Worm (Caenorhabditis elegans) whole organism, L4 larva: ENCODE results near the gene Y73B6BL.22.

Experiments used
- F44E2.7 ChIP-seq: fragments of 200-800 bp; sonication (Bioruptor generic); IDR thresholded peaks from 2 replicates; pipeline ENCODE4 v2.1.2; 2022; ENCODE audit warnings: missing genetic modification characterization, missing compliant biosample characterization
- R02D3.7 ChIP-seq: fragments of 150-350 bp; sonication (generic microtip); optimal IDR thresholded peaks from 3 replicates; lab custom pipeline; 2014; ENCODE audit warnings: missing biosample characterization, missing genetic modification characterization
- Y75B8A.6 ChIP-seq: fragments of 200-800 bp; sonication (Bioruptor generic); IDR thresholded peaks from 2 replicates; pipeline ENCODE4 v1.3.6; 2022; ENCODE audit warnings: missing genetic modification reagents, missing genetic modification characterization, missing compliant biosample characterization
- ZK546.5 ChIP-seq, 2 experiments: sonication (generic microtip); optimal IDR thresholded peaks; 2 replicates each; lab custom pipeline; 2017; ENCODE audit warnings: missing biosample characterization in 2 of 2, missing genetic modification characterization in 2 of 2
- ceh-32 ChIP-seq: sonication (generic microtip); optimal IDR thresholded peaks from 2 replicates; lab custom pipeline; 2016; ENCODE audit warnings: mild to moderate bottlenecking, missing genetic modification characterization, missing compliant biosample characterization; ENCODE audit not compliant: poor library complexity
- ceh-44 ChIP-seq: fragments of 200-800 bp; sonication (Bioruptor generic); IDR thresholded peaks from 2 replicates; pipeline ENCODE4 v1.3.6; 2022; ENCODE audit warnings: missing genetic modification reagents, missing genetic modification characterization, missing compliant biosample characterization
- ceh-82 ChIP-seq: sonication (generic microtip); optimal IDR thresholded peaks from 2 replicates; lab custom pipeline; 2017; ENCODE audit warnings: missing biosample characterization, missing genetic modification characterization
- daf-12 ChIP-seq: fragments of 150-350 bp; optimal IDR thresholded peaks from 2 replicates; lab custom pipeline; 2014; ENCODE audit warnings: missing biosample characterization, missing genetic modification reagents, missing genetic modification characterization
- daf-16 ChIP-seq, 3 experiments: sonication (generic microtip); optimal IDR thresholded peaks; 2 replicates each; lab custom pipeline; 2016 to 2017; ENCODE audit warnings: missing genetic modification characterization in 3 of 3, missing genetic modification reagents in 3 of 3, mild to moderate bottlenecking in 2 of 3, missing compliant biosample characterization in 2 of 3, missing biosample characterization in 1 of 3, moderate library complexity in 1 of 3
- dmd-6 ChIP-seq: fragments of 200-800 bp; sonication (Bioruptor generic); IDR thresholded peaks from 2 replicates; pipeline ENCODE4 v1.3.6; 2022; ENCODE audit warnings: missing genetic modification reagents, missing genetic modification characterization, missing compliant biosample characterization
- dmd-9 ChIP-seq: fragments of 200-800 bp; sonication (Bioruptor generic); IDR thresholded peaks from 2 replicates; pipeline ENCODE4 v1.3.6; 2022; ENCODE audit warnings: missing genetic modification reagents, missing genetic modification characterization, missing compliant biosample characterization
- dve-1 ChIP-seq: sonication (generic microtip); optimal IDR thresholded peaks from 2 replicates; lab custom pipeline; 2017; ENCODE audit warnings: antibody characterized with exemption, mild to moderate bottlenecking, missing genetic modification characterization, missing compliant biosample characterization; ENCODE audit not compliant: insufficient read depth
- egl-43 ChIP-seq: fragments of 200-800 bp; sonication (Bioruptor generic); IDR thresholded peaks from 2 replicates; pipeline ENCODE4 v1.3.6; 2022; ENCODE audit warnings: missing genetic modification reagents, missing genetic modification characterization, missing compliant biosample characterization
- gei-8 ChIP-seq: fragments of 200-800 bp; sonication (Bioruptor generic); optimal IDR thresholded peaks from 2 replicates; lab custom pipeline; 2018; ENCODE audit warnings: mild to moderate bottlenecking, missing genetic modification characterization, missing compliant biosample characterization
- hif-1 ChIP-seq, 2 experiments: sonication (generic microtip); optimal IDR thresholded peaks; 2 replicates each; lab custom pipeline; 2016 to 2017; ENCODE audit warnings: missing compliant biosample characterization in 2 of 2, missing genetic modification characterization in 2 of 2, missing genetic modification reagents in 2 of 2, missing genotype in 2 of 2, mild to moderate bottlenecking in 1 of 2
- hlh-11 ChIP-seq: fragments of 200-800 bp; sonication (Bioruptor generic); optimal IDR thresholded peaks from 2 replicates; lab custom pipeline; 2018; ENCODE audit warnings: mild to moderate bottlenecking, missing genetic modification characterization, missing compliant biosample characterization
- hlh-30 ChIP-seq: sonication (generic microtip); optimal IDR thresholded peaks from 2 replicates; lab custom pipeline; 2017; ENCODE audit warnings: antibody characterized with exemption, mild to moderate bottlenecking, missing genetic modification characterization, missing compliant biosample characterization; ENCODE audit not compliant: insufficient read depth
- hmg-1.1 ChIP-seq: fragments of 200-800 bp; sonication (Bioruptor generic); IDR thresholded peaks from 2 replicates; pipeline ENCODE4 v1.3.6; 2022; ENCODE audit warnings: missing genetic modification reagents, missing genetic modification characterization, missing compliant biosample characterization
- lim-7 ChIP-seq: fragments of 200-800 bp; sonication (Bioruptor generic); IDR thresholded peaks from 2 replicates; pipeline ENCODE4 v1.3.6; 2022; ENCODE audit warnings: missing genetic modification characterization, missing compliant biosample characterization
- lin-1 ChIP-seq: fragments of 200-800 bp; sonication (Bioruptor generic); IDR thresholded peaks from 2 replicates; pipeline ENCODE4 v1.3.6; 2022; ENCODE audit warnings: missing genetic modification reagents, missing genetic modification characterization, missing compliant biosample characterization
- lin-39 ChIP-seq: fragments of 150-350 bp; optimal IDR thresholded peaks from 2 replicates; lab custom pipeline; 2014; ENCODE audit warnings: missing biosample characterization, missing genetic modification reagents, missing genetic modification characterization
- lsy-2 ChIP-seq, 2 experiments: fragments of 150-350 bp in 1 of 2; sonication (generic microtip) in 1 of 2; optimal IDR thresholded peaks; 2 replicates each; lab custom pipeline; 2014 to 2017; ENCODE audit warnings: missing biosample characterization in 2 of 2, missing genetic modification characterization in 2 of 2
- mdl-1 ChIP-seq, 2 experiments: fragments of 150-350 bp in 1 of 2; sonication (generic microtip) in 1 of 2; optimal IDR thresholded peaks; 2 replicates each; lab custom pipeline; 2014 to 2017; ENCODE audit warnings: missing biosample characterization in 2 of 2, missing genetic modification characterization in 2 of 2
- mep-1 ChIP-seq: fragments of 150-350 bp; sonication (generic microtip); optimal IDR thresholded peaks from 3 replicates; lab custom pipeline; 2014; ENCODE audit warnings: missing biosample characterization, missing genetic modification characterization
- nhr-10 ChIP-seq: fragments of 150-350 bp; optimal IDR thresholded peaks from 2 replicates; lab custom pipeline; 2014; ENCODE audit warnings: missing biosample characterization, missing genetic modification characterization
- nhr-25 ChIP-seq: sonication (generic microtip); optimal IDR thresholded peaks from 2 replicates; lab custom pipeline; 2017; ENCODE audit warnings: missing genetic modification characterization, mild to moderate bottlenecking, missing compliant biosample characterization, antibody characterized with exemption, moderate library complexity, borderline replicate concordance; ENCODE audit not compliant: insufficient read depth
- nhr-42 ChIP-seq: fragments of 200-800 bp; sonication (Bioruptor generic); IDR thresholded peaks from 2 replicates; pipeline ENCODE4 v1.3.6; 2022; ENCODE audit warnings: missing genetic modification characterization, missing compliant biosample characterization
- nhr-6 ChIP-seq: fragments of 150-350 bp; optimal IDR thresholded peaks from 2 replicates; lab custom pipeline; 2014; ENCODE audit warnings: missing biosample characterization, missing genetic modification characterization
- nhr-76 ChIP-seq: fragments of 150-350 bp; optimal IDR thresholded peaks from 2 replicates; lab custom pipeline; 2014; ENCODE audit warnings: missing biosample characterization, missing genetic modification characterization
- php-3 ChIP-seq: fragments of 200-800 bp; sonication (Bioruptor generic); IDR thresholded peaks from 2 replicates; pipeline ENCODE4 v1.3.6; 2022; ENCODE audit warnings: missing genetic modification reagents, missing genetic modification characterization, missing compliant biosample characterization
- pqm-1 ChIP-seq: sonication (generic microtip); optimal IDR thresholded peaks from 2 replicates; lab custom pipeline; 2017; ENCODE audit warnings: missing biosample characterization, missing genetic modification characterization
- rbr-2 ChIP-seq: sonication (generic microtip); optimal IDR thresholded peaks from 2 replicates; lab custom pipeline; 2016; ENCODE audit warnings: missing genotype, missing genetic modification characterization, missing compliant biosample characterization
- set-16 ChIP-seq: fragments of 200-800 bp; sonication (Bioruptor generic); IDR thresholded peaks from 2 replicates; pipeline ENCODE4 v1.3.6; 2022; ENCODE audit warnings: missing genetic modification reagents, missing genetic modification characterization, missing compliant biosample characterization
- unc-130 ChIP-seq: sonication (generic microtip); optimal IDR thresholded peaks from 2 replicates; lab custom pipeline; 2016; ENCODE audit warnings: missing genetic modification reagents, missing genetic modification characterization, missing compliant biosample characterization
- unc-39 ChIP-seq: sonication (generic microtip); optimal IDR thresholded peaks from 2 replicates; lab custom pipeline; 2017; ENCODE audit warnings: missing biosample characterization, missing genetic modification characterization
- unc-62 ChIP-seq, 3 experiments: fragments of 150-350 bp in 1 of 3; sonication (generic microtip); optimal IDR thresholded peaks in 2 of 3; peaks in 1 of 3; 1 replicate in 1 of 3; 2 replicates in 2 of 3; lab custom pipeline; 2014 to 2017; ENCODE audit warnings: missing biosample characterization in 3 of 3, missing genetic modification characterization in 3 of 3, missing genetic modification reagents in 3 of 3, missing genotype in 1 of 3
- zfp-2 ChIP-seq: sonication (generic microtip); optimal IDR thresholded peaks from 2 replicates; lab custom pipeline; 2016; ENCODE audit warnings: mild to moderate bottlenecking, missing genetic modification characterization, missing compliant biosample characterization
- zip-11 ChIP-seq: fragments of 200-800 bp; sonication (Bioruptor generic); IDR thresholded peaks from 2 replicates; pipeline ENCODE4 v1.3.6; 2022; ENCODE audit warnings: missing genetic modification characterization, missing compliant biosample characterization
- zip-2 ChIP-seq: fragments of 150-350 bp; optimal IDR thresholded peaks from 2 replicates; lab custom pipeline; 2014; ENCODE audit warnings: missing biosample characterization, missing genetic modification characterization

Gene Y73B6BL.22

ce11 chrIV:6433424-6433823 is 17.0 kb upstream of the Y73B6BL.22 start (continued):
- TF ChIP-seq hlh-30 (tag; lab: Kevin White, UChicago) = no peak
- TF ChIP-seq zip-11 (GFP tag; lab: Robert Waterston, UW) = no peak
- TF ChIP-seq nhr-25 = no peak
- no peak for TF ChIP-seq hmg-1.1
- no peak for TF ChIP-seq lim-7 (GFP tag; lab: Robert Waterston, UW)
- TF ChIP-seq Y75B8A.6 (GFP tag; lab: Robert Waterston, UW) = no peak
- TF ChIP-seq lin-1 (GFP tag; lab: Robert Waterston, UW) = no peak
- TF ChIP-seq dmd-9 (GFP tag; lab: Robert Waterston, UW) = no peak
- TF ChIP-seq hif-1 (tag; optimal IDR thresholded peaks at IDR 0.05; lab: Kevin White, UChicago) = no peak
- TF ChIP-seq lsy-2 (tag; optimal IDR thresholded peaks at IDR 0.05; lab: Kevin White, UChicago) = no peak

ce11 chrIV:6432375-6432774 is 15.9 kb upstream of the Y73B6BL.22 start:
- peak; percentile 98 for TF ChIP-seq php-3 (GFP tag; lab: Robert Waterston, UW)
- TF ChIP-seq dmd-6 = peak; percentile 68
- TF ChIP-seq pqm-1 (tag; lab: Kevin White, UChicago) = peak; percentile 39
- TF ChIP-seq daf-16 (GFP tag; optimal IDR thresholded peaks at IDR 0.05; lab: Kevin White, UChicago) = no peak
- peak; percentile 57 for TF ChIP-seq daf-16 (tag; optimal IDR thresholded peaks at IDR 0.05; lab: Kevin White, UChicago)
- TF ChIP-seq hlh-11 (tag; lab: Kevin White, UChicago) = peak; percentile 15
- TF ChIP-seq mdl-1 (tag; optimal IDR thresholded peaks at IDR 0.05; lab: Kevin White, UChicago) = no peak
- TF ChIP-seq dve-1 = peak; percentile 74
- TF ChIP-seq nhr-6 (tag; lab: Kevin White, UChicago) = no peak

- TF ChIP-seq set-16 (GFP tag; lab: Robert Waterston, UW) = no peak
- no peak for TF ChIP-seq unc-39 (tag; lab: Kevin White, UChicago)
- TF ChIP-seq unc-62 (GFP tag; optimal IDR thresholded peaks at IDR 0.05 in 1 of 2; lab: Kevin White, UChicago) = no peak
- no peak for TF ChIP-seq unc-62 (tag; optimal IDR thresholded peaks at IDR 0.05; lab: Kevin White, UChicago)
- TF ChIP-seq nhr-42 (GFP tag; lab: Robert Waterston, UW) = no peak
- no peak for TF ChIP-seq zfp-2 (tag; lab: Kevin White, UChicago)
- no peak for TF ChIP-seq daf-12 (tag; lab: Kevin White, UChicago)
- TF ChIP-seq lim-7 (GFP tag; lab: Robert Waterston, UW) = no peak
- TF ChIP-seq nhr-76 (tag; lab: Kevin White, UChicago) = no peak
These were observed 15.1 kb upstream of the Y73B6BL.22 start, which contains the start of gene acp-7 for ce11 chrIV:6431582-6431981. Gene acp-7 (minus strand): TSS chrIV:6431682.

ce11 chrIV:6427223-6427622 is 10.8 kb upstream of the Y73B6BL.22 start:
- TF ChIP-seq ceh-32 (no peak), ceh-44 (GFP tag; lab: Robert Waterston, UW) (no peak), R02D3.7 (tag; lab: Kevin White, UChicago) (no peak), rbr-2 (tag; lab: Kevin White, UChicago) (no peak), ZK546.5 (tag; optimal IDR thresholded peaks at IDR 0.05; lab: Kevin White, UChicago) (no peak), lin-39 (tag; lab: Kevin White, UChicago) (no peak), lim-7 (GFP tag; lab: Robert Waterston, UW) (no peak), nhr-10 (tag; lab: Kevin White, UChicago) (no peak), F44E2.7 (GFP tag; lab: Robert Waterston, UW) (no peak), mep-1 (no peak), egl-43 (GFP tag; lab: Robert Waterston, UW) (no peak), unc-130 (GFP tag; lab: Kevin White, UChicago) (no peak), ceh-82 (tag; lab: Kevin White, UChicago) (no peak), zip-2 (tag; lab: Kevin White, UChicago) (no peak), gei-8 (no peak)
